Fruit fly (Drosophila melanogaster): ENCODE data around the gene CG12499.

The CG12499 gene

DNA sequence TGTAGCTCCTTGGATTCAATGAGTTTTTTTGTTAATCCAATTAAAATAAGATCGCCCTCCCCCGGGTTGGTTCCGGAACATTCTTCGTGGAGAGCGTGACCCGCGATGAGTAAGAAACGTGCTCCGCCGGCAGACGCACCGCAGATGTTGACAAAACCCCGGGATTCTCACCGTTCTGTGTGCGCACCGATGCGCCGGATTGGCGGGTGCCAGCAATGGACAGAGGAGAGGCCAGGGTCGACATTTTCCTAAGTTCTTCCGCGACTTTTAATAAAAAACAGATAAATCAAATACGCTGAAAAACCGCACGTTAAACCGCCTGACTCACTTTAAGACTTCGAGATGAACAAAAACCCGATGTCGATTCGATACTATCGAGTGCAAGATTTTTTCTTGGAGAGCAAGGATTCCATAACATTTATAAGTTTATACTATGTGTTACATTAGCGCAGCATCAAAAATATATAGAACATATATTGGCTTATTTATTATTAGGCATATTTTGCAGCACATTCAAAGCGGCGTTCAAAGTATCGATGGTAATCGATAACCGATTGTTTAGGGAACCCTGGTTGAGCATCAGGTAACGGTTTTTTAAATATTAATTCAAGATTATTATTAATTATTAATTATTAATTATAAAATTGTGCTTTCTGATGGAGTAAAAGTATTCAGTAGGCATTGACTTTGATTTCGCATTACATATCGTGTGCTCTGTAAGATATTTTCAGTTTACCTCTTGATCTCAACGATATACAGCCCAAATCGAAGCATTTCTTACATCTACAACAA lies 44.9 kb upstream of the CG12499 start, which contains the start of the genes CCT1 and tHMG1 (continued):
- TF ChIP-seq Opbp (GFP tag; IDR thresholded peaks at IDR 0.05; ENCODE audit: partially characterized antibody) (peak; percentile 85), h (optimal IDR thresholded peaks at IDR 0.05) (no peak), Dp (GFP tag; optimal IDR thresholded peaks at IDR 0.05) (peak; percentile 73), CG13287 (GFP tag; IDR thresholded peaks at IDR 0.05; ENCODE audit: partially characterized antibody) (peak; percentile 97), kay (GFP tag; optimal IDR thresholded peaks at IDR 0.05) (peak; percentile 88), knrl (GFP tag; IDR thresholded peaks at IDR 0.05; ENCODE audit: partially characterized antibody) (peak; percentile 95), tll (GFP tag; optimal IDR thresholded peaks at IDR 0.05) (no peak), Dll (GFP tag; IDR thresholded peaks at IDR 0.05; ENCODE audit: partially characterized antibody) (peak; percentile 98), nerfin-2 (GFP tag; IDR thresholded peaks at IDR 0.05; ENCODE audit: partially characterized antibody) (peak; percentile 84), Sox100B (GFP tag; optimal IDR thresholded peaks at IDR 0.05) (no peak), Bgb (GFP tag; IDR thresholded peaks at IDR 0.05; ENCODE audit: partially characterized antibody) (peak; percentile 93), CG9215 (GFP tag; IDR thresholded peaks at IDR 0.05) (no peak), MESR4 (GFP tag; optimal IDR thresholded peaks at IDR 0.05) (peak; percentile 76), Ets97D (GFP tag; optimal IDR thresholded peaks at IDR 0.05) (peak; percentile 56), dm (GFP tag; optimal IDR thresholded peaks at IDR 0.05) (peak; percentile 76), CG2678 (tag; optimal IDR thresholded peaks at IDR 0.05) (no peak), Hsf (GFP tag; optimal IDR thresholded peaks at IDR 0.05) (peak; percentile 11), CG9797 (GFP tag; optimal IDR thresholded peaks at IDR 0.05) (peak; percentile 23), CG18262 (tag; optimal IDR thresholded peaks at IDR 0.05) (peak; percentile 32), CG6765 (GFP tag; optimal IDR thresholded peaks at IDR 0.05) (no peak), CG13775 (GFP tag; optimal IDR thresholded peaks at IDR 0.05) (peak; percentile 28), NC2β (GFP tag; optimal IDR thresholded peaks at IDR 0.05) (peak; percentile 39), CG17568 (GFP tag; optimal IDR thresholded peaks at IDR 0.05) (no peak), tna (GFP tag; IDR thresholded peaks at IDR 0.05; ENCODE audit: partially characterized antibody) (peak; percentile 80), CG42726 (GFP tag; IDR thresholded peaks at IDR 0.05; ENCODE audit: partially characterized antibody) (peak; percentile 67; the same call in 1 of the 2 replicates), Med (GFP tag) (peak; percentile 72), CG6791 (GFP tag; IDR thresholded peaks at IDR 0.05; ENCODE audit: partially characterized antibody) (peak; percentile 85), CG10366 (GFP tag; IDR thresholded peaks at IDR 0.05) (no peak), CG34224 (GFP tag; IDR thresholded peaks at IDR 0.05; ENCODE audit: partially characterized antibody) (peak; percentile 97), CG12391 (tag; optimal IDR thresholded peaks at IDR 0.05) (peak; percentile 28), CG15514 (GFP tag; optimal IDR thresholded peaks at IDR 0.05) (peak; percentile 69), ase (GFP tag; IDR thresholded peaks at IDR 0.05) (no peak), Dref (GFP tag; IDR thresholded peaks at IDR 0.05) (peak; percentile 77), CG2129 (GFP tag; IDR thresholded peaks at IDR 0.05; ENCODE audit: partially characterized antibody) (peak; percentile 98), odd (GFP tag; optimal IDR thresholded peaks at IDR 0.05) (no peak), phol (tag; optimal IDR thresholded peaks at IDR 0.05) (peak; percentile 42), CG1832 (GFP tag; optimal IDR thresholded peaks at IDR 0.05) (no peak), Sin3A (optimal IDR thresholded peaks at IDR 0.05) (peak; percentile 51), CG34422 (GFP tag; IDR thresholded peaks at IDR 0.05) (peak; percentile 82; the same call in 1 of the 3 replicates), chinmo (GFP tag; IDR thresholded peaks at IDR 0.05; ENCODE audit: partially characterized antibody) (peak; percentile 85; the same call in 3 of the 4 replicates), gfzf (GFP tag; optimal IDR thresholded peaks at IDR 0.05) (peak; percentile 14), CG10565 (GFP tag; optimal IDR thresholded peaks at IDR 0.05) (no peak), PHDP (tag; optimal IDR thresholded peaks at IDR 0.05) (peak; percentile 14), CG1529 (GFP tag; optimal IDR thresholded peaks at IDR 0.05) (no peak), hb (GFP tag; IDR thresholded peaks at IDR 0.05; ENCODE audit: partially characterized antibody) (peak; percentile 84), CG2712 (tag; optimal IDR thresholded peaks at IDR 0.05) (peak; percentile 57), pfk (GFP tag; optimal IDR thresholded peaks at IDR 0.05) (no peak)
